Worm (Caenorhabditis elegans) whole organism, young adult: ENCODE measurements around the gene egl-9.

Source experiments
- B0019.2 ChIP-seq: fragments of 200-800 bp; sonication (Bioruptor generic); conservative IDR thresholded peaks from 2 replicates; pipeline ENCODE4 v1.3.6; 2022; ENCODE audit warnings: missing genetic modification reagents, missing genetic modification characterization, missing compliant biosample characterization
- B0035.1 ChIP-seq: sonication (generic microtip); optimal IDR thresholded peaks from 2 replicates; lab custom pipeline; 2016; ENCODE audit warnings: missing genetic modification characterization, mild to moderate bottlenecking, missing compliant biosample characterization, missing genotype, missing genetic modification reagents
- F49E8.2 ChIP-seq: sonication (generic microtip); optimal IDR thresholded peaks from 3 replicates; lab custom pipeline; 2017; ENCODE audit warnings: missing genetic modification characterization, mild to moderate bottlenecking, missing compliant biosample characterization, antibody characterized with exemption, moderate library complexity; ENCODE audit not compliant: insufficient read depth
- F55B11.4 ChIP-seq: sonication (generic microtip); optimal IDR thresholded peaks from 2 replicates; lab custom pipeline; 2016; ENCODE audit warnings: missing compliant biosample characterization, missing genetic modification characterization, borderline replicate concordance; ENCODE audit not compliant: insufficient read depth
- K11D2.4 ChIP-seq: fragments of 200-800 bp; sonication (Bioruptor generic); IDR thresholded peaks from 2 replicates; pipeline ENCODE4 v1.3.6; 2022; ENCODE audit warnings: missing genetic modification reagents, missing genetic modification characterization, missing compliant biosample characterization
- T26A5.8 ChIP-seq: sonication (generic microtip); optimal IDR thresholded peaks from 2 replicates; lab custom pipeline; 2016; ENCODE audit warnings: missing genetic modification characterization, missing compliant biosample characterization
- Y56A3A.18 ChIP-seq: fragments of 200-800 bp; sonication (Bioruptor generic); IDR thresholded peaks from 2 replicates; pipeline ENCODE4 v1.3.6; 2022; ENCODE audit warnings: missing genetic modification reagents, missing genetic modification characterization, missing compliant biosample characterization
- akir-1 ChIP-seq: fragments of 200-800 bp; sonication (Bioruptor generic); optimal IDR thresholded peaks from 2 replicates; lab custom pipeline; 2018; ENCODE audit warnings: mild to moderate bottlenecking, missing genetic modification characterization, moderate library complexity, missing compliant biosample characterization
- ama-1 ChIP-seq, 3 experiments: fragments of 150-350 bp in 1 of 3; sonication (generic microtip) in 2 of 3; optimal IDR thresholded peaks; 2 replicates each; lab custom pipeline; 2014 to 2018; ENCODE audit warnings: missing biosample characterization in 2 of 3, missing genetic modification characterization in 2 of 3, missing genetic modification reagents in 2 of 3
- atf-7 ChIP-seq: sonication (generic microtip); optimal IDR thresholded peaks from 2 replicates; lab custom pipeline; 2017; ENCODE audit warnings: mild to moderate bottlenecking, missing genetic modification characterization, missing compliant biosample characterization
- attf-5 ChIP-seq: fragments of 200-800 bp; sonication (Bioruptor generic); optimal IDR thresholded peaks from 2 replicates; lab custom pipeline; 2018; ENCODE audit warnings: mild to moderate bottlenecking, missing genetic modification characterization, missing compliant biosample characterization
- cebp-1 ChIP-seq, 2 experiments: fragments of 200-800 bp in 1 of 2; sonication (Bioruptor generic) in 1 of 2; sonication (generic microtip) in 1 of 2; IDR thresholded peaks in 1 of 2; optimal IDR thresholded peaks in 1 of 2; 2 replicates each; pipeline versions ENCODE4 v1.3.6 to Lab custom; 2017 to 2022; ENCODE audit warnings: missing compliant biosample characterization in 2 of 2, missing genetic modification characterization in 2 of 2, mild to moderate bottlenecking in 1 of 2, missing genetic modification reagents in 1 of 2, moderate library complexity in 1 of 2
- chd-7 ChIP-seq: sonication (generic microtip); optimal IDR thresholded peaks from 2 replicates; lab custom pipeline; 2016; ENCODE audit warnings: mild to moderate bottlenecking, missing genetic modification characterization, moderate library complexity, missing compliant biosample characterization
- dox-1 ChIP-seq: fragments of 200-800 bp; sonication (Bioruptor generic); IDR thresholded peaks from 2 replicates; pipeline ENCODE4 v1.3.6; 2022; ENCODE audit warnings: missing genetic modification reagents, missing genetic modification characterization, missing compliant biosample characterization
- dpff-1 ChIP-seq: sonication (generic microtip); optimal IDR thresholded peaks from 2 replicates; lab custom pipeline; 2017; ENCODE audit warnings: mild to moderate bottlenecking, missing genetic modification characterization, missing compliant biosample characterization
- efl-1 ChIP-seq: fragments of 150-350 bp; optimal IDR thresholded peaks from 2 replicates; lab custom pipeline; 2014; ENCODE audit warnings: missing biosample characterization, missing genetic modification reagents, missing genetic modification characterization
- egrh-3 ChIP-seq: fragments of 200-800 bp; sonication (Bioruptor generic); IDR thresholded peaks from 2 replicates; pipeline ENCODE4 v1.3.6; 2022; ENCODE audit warnings: missing genetic modification reagents, missing genetic modification characterization, missing compliant biosample characterization
- ets-4 ChIP-seq: fragments of 200-800 bp; sonication (Bioruptor generic); optimal IDR thresholded peaks from 2 replicates; lab custom pipeline; 2018; ENCODE audit warnings: mild to moderate bottlenecking, missing genetic modification characterization, missing compliant biosample characterization
- fkh-3 ChIP-seq: sonication (generic microtip); optimal IDR thresholded peaks from 2 replicates; lab custom pipeline; 2016; ENCODE audit warnings: mild to moderate bottlenecking, missing genetic modification characterization, missing compliant biosample characterization
- gei-17 ChIP-seq: fragments of 200-800 bp; sonication (Bioruptor generic); optimal IDR thresholded peaks from 2 replicates; lab custom pipeline; 2018; ENCODE audit warnings: mild to moderate bottlenecking, missing genetic modification characterization, missing compliant biosample characterization
- hmg-1.2 ChIP-seq: fragments of 200-800 bp; sonication (Bioruptor generic); IDR thresholded peaks from 2 replicates; pipeline ENCODE4 v1.3.6; 2022; ENCODE audit warnings: missing genetic modification reagents, missing genetic modification characterization, missing compliant biosample characterization
- let-526 ChIP-seq: fragments of 200-800 bp; sonication (Bioruptor generic); IDR thresholded peaks from 2 replicates; pipeline ENCODE4 v1.3.6; 2022; ENCODE audit warnings: missing genetic modification reagents, missing genetic modification characterization, missing compliant biosample characterization
- let-607 ChIP-seq, 2 experiments: fragments of 200-800 bp in 1 of 2; sonication (Bioruptor generic) in 1 of 2; sonication (generic microtip) in 1 of 2; optimal IDR thresholded peaks; 2 replicates each; lab custom pipeline; 2016 to 2018; ENCODE audit warnings: mild to moderate bottlenecking in 2 of 2, missing compliant biosample characterization in 2 of 2, missing genetic modification characterization in 2 of 2, moderate library complexity in 2 of 2, missing genotype in 1 of 2
- lin-26 ChIP-seq: fragments of 200-800 bp; sonication (Bioruptor generic); IDR thresholded peaks from 2 replicates; pipeline ENCODE4 v1.3.6; 2022; ENCODE audit warnings: missing genetic modification reagents, missing genetic modification characterization, missing compliant biosample characterization
- lin-35 ChIP-seq, 3 experiments: fragments of 150-350 bp in 2 of 3; sonication (generic microtip) in 1 of 3; optimal IDR thresholded peaks; 2 replicates each; lab custom pipeline; 2014 to 2018; ENCODE audit warnings: missing biosample characterization in 3 of 3, missing genetic modification characterization in 3 of 3, missing genetic modification reagents in 3 of 3
- lin-54 ChIP-seq: fragments of 200-800 bp; sonication (Bioruptor generic); optimal IDR thresholded peaks from 2 replicates; lab custom pipeline; 2018; ENCODE audit warnings: mild to moderate bottlenecking, missing genetic modification characterization, missing compliant biosample characterization
- madf-6 ChIP-seq: fragments of 200-800 bp; sonication (Bioruptor generic); IDR thresholded peaks from 2 replicates; pipeline ENCODE4 v1.3.6; 2022; ENCODE audit warnings: missing genetic modification reagents, missing genetic modification characterization, missing compliant biosample characterization
- mel-28 ChIP-seq: sonication (generic microtip); optimal IDR thresholded peaks from 2 replicates; lab custom pipeline; 2016; ENCODE audit warnings: borderline replicate concordance, mild to moderate bottlenecking, missing genetic modification characterization, missing compliant biosample characterization
- nhr-80 ChIP-seq: sonication (generic microtip); optimal IDR thresholded peaks from 2 replicates; lab custom pipeline; 2016; ENCODE audit warnings: missing genetic modification characterization, missing compliant biosample characterization
- rpc-1 ChIP-seq, 2 experiments: fragments of 150-350 bp in 1 of 2; sonication (generic microtip) in 1 of 2; optimal IDR thresholded peaks; 2 replicates each; lab custom pipeline; 2014 to 2018; ENCODE audit warnings: missing biosample characterization in 1 of 2, missing genetic modification characterization in 1 of 2, missing genetic modification reagents in 1 of 2, missing genotype in 1 of 2
- somi-1 ChIP-seq: fragments of 200-800 bp; sonication (Bioruptor generic); optimal IDR thresholded peaks from 2 replicates; lab custom pipeline; 2018; ENCODE audit warnings: mild to moderate bottlenecking, missing genetic modification characterization, missing compliant biosample characterization
- sptf-2 ChIP-seq: fragments of 200-800 bp; sonication (Bioruptor generic); optimal IDR thresholded peaks from 2 replicates; lab custom pipeline; 2018; ENCODE audit warnings: mild to moderate bottlenecking, missing genetic modification characterization, missing compliant biosample characterization
- tbp1 ChIP-seq: fragments of 200-800 bp; sonication (Bioruptor generic); optimal IDR thresholded peaks from 2 replicates; lab custom pipeline; 2018; ENCODE audit warnings: mild to moderate bottlenecking, missing genetic modification characterization, missing compliant biosample characterization
- zim-3 ChIP-seq: sonication (generic microtip); optimal IDR thresholded peaks from 2 replicates; lab custom pipeline; 2017; ENCODE audit warnings: mild to moderate bottlenecking, missing genetic modification characterization, moderate library complexity, missing compliant biosample characterization
- ztf-26 ChIP-seq: sonication (generic microtip); optimal IDR thresholded peaks from 2 replicates; lab custom pipeline; 2017; ENCODE audit warnings: missing genetic modification characterization, missing compliant biosample characterization

The egl-9 gene

DNA sequence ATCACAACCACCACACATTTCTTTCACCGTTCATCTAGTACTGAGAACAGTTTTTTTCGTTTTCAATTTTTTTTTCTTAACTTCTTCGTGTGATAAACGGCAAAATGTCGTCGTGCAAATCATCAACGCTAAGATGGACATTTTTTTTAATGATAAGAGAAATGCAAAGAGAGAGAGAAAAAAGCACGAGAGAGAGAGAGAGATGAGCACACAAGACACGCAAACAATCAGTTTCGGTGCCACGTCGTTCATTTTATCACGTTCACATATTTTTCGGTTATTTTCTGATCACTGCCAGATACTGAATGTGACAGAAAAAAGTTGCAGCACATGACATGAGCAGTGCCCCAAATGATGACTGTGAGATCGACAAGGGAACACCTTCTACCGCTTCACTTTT, at the start of gene egl-9:
Gene egl-9, plus strand, starts transcription at position 328 of the 400 bp plus-strand sequence.
- TF ChIP-seq F49E8.2 (tag; lab: Kevin White, UChicago): no peak
- no peak for TF ChIP-seq B0019.2
- peak; percentile 32 for TF ChIP-seq tbp1 (GFP tag; lab: Kevin White, UChicago)
- TF ChIP-seq ama-1 (optimal IDR thresholded peaks at IDR 0.05; lab: Kevin White, UChicago): peak; percentile 87
- TF ChIP-seq ama-1 (GFP tag; optimal IDR thresholded peaks at IDR 0.05; lab: Kevin White, UChicago): no peak
- TF ChIP-seq somi-1: peak; percentile 22
- TF ChIP-seq lin-26 (GFP tag; lab: Robert Waterston, UW): 0 out of 2 replicates have a peak, but pooled peaks have one; percentile 38
- no peak for TF ChIP-seq B0035.1 (tag; lab: Kevin White, UChicago)
- no peak for TF ChIP-seq Y56A3A.18 (GFP tag; lab: Robert Waterston, UW)
- TF ChIP-seq T26A5.8 (tag; lab: Kevin White, UChicago): no peak
- no peak for TF ChIP-seq dpff-1
- TF ChIP-seq lin-54 (GFP tag; lab: Kevin White, UChicago): peak; percentile 13
- peak; percentile 12; the same call in 1 of the 2 replicates for TF ChIP-seq K11D2.4 (GFP tag; lab: Robert Waterston, UW)
- TF ChIP-seq efl-1: no peak
- TF ChIP-seq zim-3 (tag; lab: Kevin White, UChicago): no peak
- TF ChIP-seq lin-35 (GFP tag; optimal IDR thresholded peaks at IDR 0.05; lab: Kevin White, UChicago): no peak
- 0 out of 2 replicates have a peak, but pooled peaks have one; percentile 12 for TF ChIP-seq hmg-1.2 (GFP tag; lab: Robert Waterston, UW)
- TF ChIP-seq atf-7 (tag; lab: Kevin White, UChicago): peak; percentile 39
- TF ChIP-seq let-607 (tag; optimal IDR thresholded peaks at IDR 0.05; lab: Kevin White, UChicago): peak; percentile 15 to 57
- peak; percentile 70 for TF ChIP-seq dox-1 (GFP tag; lab: Robert Waterston, UW)
- TF ChIP-seq sptf-2 (GFP tag; lab: Kevin White, UChicago): no peak
- TF ChIP-seq fkh-3 (tag; lab: Kevin White, UChicago): no peak
- TF ChIP-seq cebp-1 (GFP tag; IDR thresholded peaks at IDR 0.05; lab: Robert Waterston, UW): no peak
- peak; percentile 27 for TF ChIP-seq cebp-1 (tag; optimal IDR thresholded peaks at IDR 0.05; lab: Kevin White, UChicago)
- peak; percentile 9 for TF ChIP-seq ets-4 (GFP tag; lab: Kevin White, UChicago)
- peak; percentile 26 for TF ChIP-seq ztf-26 (tag; lab: Kevin White, UChicago)
- peak; percentile 60 for TF ChIP-seq chd-7 (tag; lab: Kevin White, UChicago)
- TF ChIP-seq nhr-80 (tag; lab: Kevin White, UChicago): peak; percentile 86
- TF ChIP-seq attf-5: peak; percentile 37
- TF ChIP-seq, all 124 proteins: peak for 16

DNA sequence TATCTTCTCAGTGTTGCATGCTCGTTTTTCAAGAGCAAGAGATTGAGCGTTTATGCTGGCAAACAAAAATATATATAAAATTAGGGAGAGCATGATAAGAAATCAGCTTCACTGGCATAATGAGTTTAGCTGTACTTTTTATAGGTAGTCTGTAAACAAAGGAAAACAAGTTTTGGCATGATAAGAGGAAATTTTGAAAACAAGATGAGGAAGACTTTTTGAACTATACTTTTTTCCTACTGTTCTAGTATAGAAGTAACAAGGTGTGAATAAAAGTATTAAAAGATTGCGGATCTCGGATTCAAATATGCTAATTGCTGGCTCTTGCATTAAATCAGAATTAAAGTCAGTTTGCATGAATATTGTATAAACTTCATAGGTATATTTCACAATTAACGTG, 49.4 kb upstream of the egl-9 start, which contains the start of gene F15H10.5:
Gene F15H10.5, minus strand, starts transcription at position 101 of the 400 bp plus-strand sequence.
- no peak for TF ChIP-seq madf-6
- no peak for TF ChIP-seq gei-17 (GFP tag; lab: Kevin White, UChicago)
- TF ChIP-seq akir-1: no peak
- TF ChIP-seq mel-28 (tag; lab: Kevin White, UChicago): no peak
- no peak for TF ChIP-seq rpc-1 (optimal IDR thresholded peaks at IDR 0.05; lab: Kevin White, UChicago)
- TF ChIP-seq rpc-1 (tag; optimal IDR thresholded peaks at IDR 0.05; lab: Kevin White, UChicago): no peak
- no peak for TF ChIP-seq F55B11.4 (tag; lab: Kevin White, UChicago)
- TF ChIP-seq let-526 (GFP tag; lab: Robert Waterston, UW): no peak

DNA sequence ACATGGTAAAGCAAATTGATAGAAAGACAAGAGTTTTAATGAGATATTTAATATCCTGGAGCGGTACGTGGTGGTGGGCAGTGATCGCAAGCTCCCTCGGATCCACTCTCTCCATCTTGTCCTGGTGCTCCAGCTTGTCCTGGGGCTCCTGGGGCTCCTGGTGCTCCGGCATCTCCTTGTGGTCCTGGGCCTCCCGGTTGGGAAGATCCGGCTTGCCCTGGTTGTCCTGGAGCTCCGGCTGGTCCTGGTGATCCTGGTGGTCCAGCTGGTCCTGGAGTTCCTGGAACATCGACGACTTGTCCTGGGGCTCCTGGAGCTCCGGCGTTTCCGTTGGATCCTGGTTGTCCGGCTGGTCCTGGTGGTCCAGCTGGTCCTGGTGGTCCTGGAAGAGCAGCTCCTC, 47.5 kb upstream of the egl-9 start:
- TF ChIP-seq egrh-3 (GFP tag; lab: Robert Waterston, UW): peak; percentile 94; the same call in 1 of the 2 replicates
